Worm (Caenorhabditis elegans): ENCODE data around the gene nol-9.

Gene nol-9

DNA sequence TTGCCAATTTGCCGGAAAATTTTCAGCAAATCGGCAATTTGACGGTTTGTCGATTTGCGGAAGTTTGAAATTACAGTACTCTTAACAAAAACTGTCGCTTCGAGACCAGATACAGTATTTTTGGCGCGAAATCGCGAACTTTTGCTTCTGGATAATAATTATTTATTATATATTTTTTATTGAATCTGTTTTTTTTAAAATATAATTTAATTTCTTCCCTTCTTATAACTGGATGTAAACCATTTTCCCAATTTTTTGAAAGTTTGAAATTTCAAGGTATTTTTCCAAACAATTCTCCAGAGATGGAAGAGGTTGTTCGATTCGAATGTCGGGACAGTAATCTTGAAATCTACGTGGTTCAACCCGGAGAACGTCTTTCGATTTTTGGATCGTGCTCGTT is at the start of gene nol-9:
nol-9 (plus strand) TSS at position 301 of the 400 bp plus-strand sequence.
- TF ChIP-seq lsy-2 (tag; optimal IDR thresholded peaks at IDR 0.05) (no peak), flh-1 (GFP tag; optimal IDR thresholded peaks at IDR 0.05) (no peak), nhr-28 (tag; optimal IDR thresholded peaks at IDR 0.05) (no peak), nhr-76 (tag; optimal IDR thresholded peaks at IDR 0.05) (no peak), drap-1 (GFP tag; optimal IDR thresholded peaks at IDR 0.05) (no peak), unc-120 (tag; optimal IDR thresholded peaks at IDR 0.05; ENCODE audit: poor library complexity, severe bottlenecking) (no peak), nhr-237 (tag; optimal IDR thresholded peaks at IDR 0.05) (no peak), zip-8 (tag; optimal IDR thresholded peaks at IDR 0.05) (no peak), unc-39 (tag; optimal IDR thresholded peaks at IDR 0.05) (no peak), mls-2 (tag; optimal IDR thresholded peaks at IDR 0.05) (no peak), bed-3 (GFP tag; optimal IDR thresholded peaks at IDR 0.05) (no peak), pha-4 (tag; optimal IDR thresholded peaks at IDR 0.05) (no peak), ces-1 (GFP tag; optimal IDR thresholded peaks at IDR 0.05) (no peak), unc-62 (GFP tag; optimal IDR thresholded peaks at IDR 0.05) (no peak), sem-2 (GFP tag; optimal IDR thresholded peaks at IDR 0.05) (no peak)

DNA sequence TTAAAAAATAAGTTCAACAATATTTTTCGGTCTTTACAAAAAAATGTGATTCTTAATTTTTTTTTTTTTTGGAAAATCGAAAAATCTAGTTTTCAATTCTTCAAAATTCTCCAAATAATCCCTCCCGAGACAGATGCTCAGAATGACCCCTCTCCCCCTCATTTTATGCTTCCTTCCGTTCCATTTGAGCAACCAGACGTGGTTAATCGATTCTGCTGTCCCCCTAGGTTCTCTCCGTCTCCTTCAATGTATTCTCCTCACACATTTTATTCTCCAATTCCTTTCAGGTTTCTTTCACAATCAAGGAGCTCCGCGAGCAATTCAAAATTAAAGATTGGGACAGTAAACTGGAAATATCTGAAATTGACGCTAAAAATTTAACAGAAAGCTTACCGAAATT is 47.4 kb upstream of the nol-9 start:
- no peak for TF ChIP-seq ces-1 (GFP tag; optimal IDR thresholded peaks at IDR 0.05)
- no peak for TF ChIP-seq M03D4.4 (tag; optimal IDR thresholded peaks at IDR 0.05)
- TF ChIP-seq tbx-8 (GFP tag; optimal IDR thresholded peaks at IDR 0.05) = no peak
- no peak for TF ChIP-seq unc-62 (GFP tag; optimal IDR thresholded peaks at IDR 0.05)
- no peak for TF ChIP-seq ceh-39 (tag; optimal IDR thresholded peaks at IDR 0.05)
- TF ChIP-seq unc-120 (tag; optimal IDR thresholded peaks at IDR 0.05; ENCODE audit: poor library complexity, severe bottlenecking) = no peak
- TF ChIP-seq unc-39 (tag; optimal IDR thresholded peaks at IDR 0.05) = no peak
- TF ChIP-seq ztf-11 (tag; optimal IDR thresholded peaks at IDR 0.05) = no peak
- no peak for TF ChIP-seq mab-5 (tag; optimal IDR thresholded peaks at IDR 0.05)
- TF ChIP-seq lsy-2 (tag; optimal IDR thresholded peaks at IDR 0.05) = no peak
- TF ChIP-seq ham-2 (GFP tag; optimal IDR thresholded peaks at IDR 0.05) = no peak
- no peak for TF ChIP-seq nhr-2 (tag; optimal IDR thresholded peaks at IDR 0.05)
- TF ChIP-seq ceh-43 (GFP tag; optimal IDR thresholded peaks at IDR 0.05) = no peak
- no peak for TF ChIP-seq flh-1 (GFP tag; optimal IDR thresholded peaks at IDR 0.05)
- no peak for TF ChIP-seq sptf-1 (tag; optimal IDR thresholded peaks at IDR 0.05)
- TF ChIP-seq hlh-1 (tag; optimal IDR thresholded peaks at IDR 0.05) = no peak
- no peak for TF ChIP-seq pha-4 (tag; optimal IDR thresholded peaks at IDR 0.05)

DNA sequence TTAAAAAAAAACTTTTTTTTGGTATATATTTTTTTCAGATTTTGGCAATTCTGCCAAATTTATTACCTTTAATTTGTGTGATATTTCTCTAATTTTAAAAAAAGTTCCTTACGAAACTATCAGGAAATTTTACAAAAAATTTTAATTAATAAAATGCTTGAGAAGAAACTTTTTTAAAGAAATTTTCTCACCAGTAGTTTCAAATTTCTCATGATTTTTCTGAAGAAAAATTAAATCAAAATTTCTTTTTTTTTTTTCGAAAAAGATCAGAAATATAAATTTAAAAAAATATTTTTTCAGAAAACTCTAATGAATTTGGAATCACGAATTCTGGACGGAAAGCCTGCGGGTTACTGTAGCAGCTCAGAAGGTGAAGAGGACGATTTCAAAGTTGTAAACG is 44.6 kb upstream of the nol-9 start, which contains the start of gene mau-8:
mau-8 (plus strand) TSS at position 301 of the 400 bp plus-strand sequence.
- TF ChIP-seq nhr-28 (tag; optimal IDR thresholded peaks at IDR 0.05) (no peak), ces-1 (GFP tag; optimal IDR thresholded peaks at IDR 0.05) (no peak), elt-3 (tag; optimal IDR thresholded peaks at IDR 0.05) (no peak), unc-39 (tag; optimal IDR thresholded peaks at IDR 0.05) (no peak), mls-2 (tag; optimal IDR thresholded peaks at IDR 0.05) (no peak), lsy-2 (tag; optimal IDR thresholded peaks at IDR 0.05) (no peak), mab-5 (tag; optimal IDR thresholded peaks at IDR 0.05) (no peak), blmp-1 (tag; optimal IDR thresholded peaks at IDR 0.05) (no peak), ztf-11 (tag; optimal IDR thresholded peaks at IDR 0.05) (no peak), nhr-76 (tag; optimal IDR thresholded peaks at IDR 0.05) (no peak), mep-1 (tag; optimal IDR thresholded peaks at IDR 0.05) (no peak), sptf-1 (tag; optimal IDR thresholded peaks at IDR 0.05) (no peak), tbx-8 (GFP tag; optimal IDR thresholded peaks at IDR 0.05) (no peak), flh-1 (GFP tag; optimal IDR thresholded peaks at IDR 0.05) (no peak), lin-13 (tag; optimal IDR thresholded peaks at IDR 0.05) (no peak), bed-3 (GFP tag; optimal IDR thresholded peaks at IDR 0.05) (no peak), zip-8 (tag; optimal IDR thresholded peaks at IDR 0.05) (no peak)

DNA sequence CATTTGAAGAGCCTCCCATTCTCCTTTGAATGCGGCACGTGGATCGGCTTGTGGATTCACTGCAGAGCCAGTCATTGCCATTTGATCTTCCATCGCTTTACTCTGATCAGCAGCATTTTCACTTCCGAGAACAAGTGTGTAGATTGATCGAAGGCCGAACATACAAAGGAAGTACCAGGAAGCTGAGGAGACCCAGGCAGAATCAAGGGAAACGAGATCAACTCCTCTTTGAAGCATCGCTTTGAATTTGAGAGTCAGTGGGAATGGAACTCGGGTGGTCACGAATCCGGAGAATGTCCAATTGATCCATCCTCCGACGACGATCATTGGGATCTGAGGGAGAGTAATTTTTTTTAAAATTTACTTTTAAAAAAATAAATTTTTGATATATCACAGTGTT is 41.8 kb upstream of the nol-9 start:
- no peak for TF ChIP-seq M03D4.4 (tag; optimal IDR thresholded peaks at IDR 0.05)
- no peak for TF ChIP-seq flh-1 (GFP tag; optimal IDR thresholded peaks at IDR 0.05)
- TF ChIP-seq ceh-43 (GFP tag; optimal IDR thresholded peaks at IDR 0.05) = no peak
- no peak for TF ChIP-seq elt-3 (tag; optimal IDR thresholded peaks at IDR 0.05)
- no peak for TF ChIP-seq ceh-83 (GFP tag; optimal IDR thresholded peaks at IDR 0.05)
- no peak for TF ChIP-seq lsy-2 (tag; optimal IDR thresholded peaks at IDR 0.05)
- TF ChIP-seq drap-1 (GFP tag; optimal IDR thresholded peaks at IDR 0.05) = no peak
- TF ChIP-seq snpc-4 (tag; optimal IDR thresholded peaks at IDR 0.05) = no peak
- no peak for TF ChIP-seq blmp-1 (tag; optimal IDR thresholded peaks at IDR 0.05)
- no peak for TF ChIP-seq unc-62 (GFP tag; optimal IDR thresholded peaks at IDR 0.05)
- no peak for TF ChIP-seq sptf-1 (tag; optimal IDR thresholded peaks at IDR 0.05)
- TF ChIP-seq ceh-39 (tag; optimal IDR thresholded peaks at IDR 0.05) = no peak
- TF ChIP-seq zip-8 (tag; optimal IDR thresholded peaks at IDR 0.05) = no peak
- no peak for TF ChIP-seq ces-1 (GFP tag; optimal IDR thresholded peaks at IDR 0.05)
- no peak for TF ChIP-seq mep-1 (tag; optimal IDR thresholded peaks at IDR 0.05)
- TF ChIP-seq mab-5 (tag; optimal IDR thresholded peaks at IDR 0.05) = no peak
- TF ChIP-seq sem-2 (GFP tag; optimal IDR thresholded peaks at IDR 0.05) = no peak
- no peak for TF ChIP-seq nhr-12 (tag; optimal IDR thresholded peaks at IDR 0.05)
- no peak for TF ChIP-seq lin-13 (tag; optimal IDR thresholded peaks at IDR 0.05)
- no peak for TF ChIP-seq unc-120 (tag; optimal IDR thresholded peaks at IDR 0.05; ENCODE audit: poor library complexity, severe bottlenecking)
